Fruit fly (Drosophila melanogaster) whole organism, embryonic: ENCODE measurements around the gene Kif3C.

Source experiments
- CG11247 ChIP-seq: fragments of 200-800 bp; sonication (Bioruptor generic); IDR thresholded peaks from 2 replicates; pipeline ENCODE4 v1.3.6; 2022; ENCODE audit warnings: missing biosample characterization, missing genetic modification characterization
- CG1233 ChIP-seq: fragments of 200-800 bp; sonication (Bioruptor generic); optimal IDR thresholded peaks from 4 replicates; lab custom pipeline; 2018; ENCODE audit warnings: missing biosample characterization, mild to moderate bottlenecking, missing genetic modification characterization
- CG12391 ChIP-seq: fragments of 200-800 bp; sonication (Bioruptor generic); optimal IDR thresholded peaks from 3 replicates; lab custom pipeline; 2018; ENCODE audit warnings: missing biosample characterization, mild to moderate bottlenecking, missing genetic modification characterization, moderate library complexity
- CG12744 ChIP-seq: fragments of 200-800 bp; sonication (Bioruptor generic); optimal IDR thresholded peaks from 2 replicates; lab custom pipeline; 2016; ENCODE audit warnings: missing biosample characterization, missing genetic modification characterization
- CG14014 ChIP-seq: fragments of 200-800 bp; sonication (Bioruptor generic); IDR thresholded peaks from 2 replicates; pipeline ENCODE4 v1.3.6; 2022; ENCODE audit warnings: missing biosample characterization, missing genetic modification characterization
- CG14050 ChIP-seq: fragments of 200-800 bp; sonication (Bioruptor generic); IDR thresholded peaks from 3 replicates; pipeline ENCODE4 v1.3.6; 2022; ENCODE audit warnings: missing biosample characterization, missing genetic modification characterization
- CG14441 ChIP-seq: fragments of 200-800 bp; sonication (Bioruptor generic); IDR thresholded peaks from 2 replicates; pipeline ENCODE4 v1.3.6; 2022; ENCODE audit warnings: missing biosample characterization, missing genetic modification characterization
- CG15601 ChIP-seq: fragments of 200-800 bp; sonication (Bioruptor generic); optimal IDR thresholded peaks from 3 replicates; lab custom pipeline; 2019; ENCODE audit warnings: missing biosample characterization, mild to moderate bottlenecking, missing genetic modification characterization, moderate library complexity
- CG16779 ChIP-seq: fragments of 200-800 bp; sonication (Bioruptor generic); IDR thresholded peaks from 2 replicates; pipeline ENCODE4 v1.3.6; 2022; ENCODE audit warnings: missing biosample characterization, missing genetic modification characterization
- CG4424 ChIP-seq: fragments of 200-800 bp; sonication (Bioruptor generic); optimal IDR thresholded peaks from 3 replicates; lab custom pipeline; 2016; ENCODE audit warnings: missing biosample characterization, missing genetic modification characterization
- CG6765 ChIP-seq: fragments of 200-800 bp; sonication (Bioruptor generic); optimal IDR thresholded peaks from 3 replicates; lab custom pipeline; 2017; ENCODE audit warnings: missing biosample characterization, mild to moderate bottlenecking, missing genetic modification characterization
- CG6854 ChIP-seq: fragments of 200-800 bp; sonication (Bioruptor generic); optimal IDR thresholded peaks from 3 replicates; lab custom pipeline; 2017; ENCODE audit warnings: missing biosample characterization, mild to moderate bottlenecking, missing genetic modification characterization
- CG7372 ChIP-seq: fragments of 200-800 bp; sonication (Bioruptor generic); IDR thresholded peaks from 2 replicates; pipeline ENCODE4 v1.3.6; 2022; ENCODE audit warnings: missing biosample characterization, missing genetic modification characterization
- CG7556 ChIP-seq: fragments of 200-800 bp; sonication (Bioruptor generic); optimal IDR thresholded peaks from 2 replicates; lab custom pipeline; 2017; ENCODE audit warnings: missing biosample characterization, mild to moderate bottlenecking, missing genetic modification characterization
- Dek ChIP-seq: fragments of 200-800 bp; sonication (Bioruptor generic); optimal IDR thresholded peaks from 3 replicates; lab custom pipeline; 2019; ENCODE audit warnings: missing biosample characterization, mild to moderate bottlenecking, missing genetic modification characterization, moderate library complexity
- Dll ChIP-seq: fragments of 200-800 bp; sonication (Bioruptor generic); IDR thresholded peaks from 4 replicates; pipeline ENCODE4 v1.3.6; 2022; ENCODE audit warnings: missing biosample characterization, missing genetic modification characterization; ENCODE audit not compliant: partially characterized antibody
- GATAe ChIP-seq: fragments of 200-800 bp; sonication (Bioruptor generic); conservative IDR thresholded peaks from 2 replicates; pipeline ENCODE4 v1.3.6; 2022; ENCODE audit warnings: missing biosample characterization, missing genetic modification characterization
- H15 ChIP-seq: fragments of 200-800 bp; sonication (Bioruptor generic); IDR thresholded peaks from 3 replicates; pipeline ENCODE4 v1.3.6; 2022; ENCODE audit warnings: missing biosample characterization, missing genetic modification characterization
- HLH4C ChIP-seq: fragments of 200-800 bp; sonication (Bioruptor generic); IDR thresholded peaks from 3 replicates; pipeline ENCODE4 v1.3.6; 2022; ENCODE audit warnings: missing biosample characterization, missing genetic modification characterization; ENCODE audit not compliant: partially characterized antibody
- Hr51 ChIP-seq, 2 experiments: fragments of 200-800 bp; sonication (Bioruptor generic); optimal IDR thresholded peaks; 2 replicates in 1 of 2; 3 replicates in 1 of 2; lab custom pipeline; 2016 to 2018; ENCODE audit warnings: missing biosample characterization in 2 of 2, missing genetic modification characterization in 2 of 2, mild to moderate bottlenecking in 1 of 2, moderate library complexity in 1 of 2
- Myb ChIP-seq: fragments of 200-800 bp; sonication (Bioruptor generic); optimal IDR thresholded peaks from 2 replicates; lab custom pipeline; 2016; ENCODE audit warnings: missing biosample characterization, missing genetic modification characterization
- Neu2 ChIP-seq: fragments of 200-800 bp; sonication (Bioruptor generic); optimal IDR thresholded peaks from 3 replicates; lab custom pipeline; 2016; ENCODE audit warnings: missing biosample characterization, missing genetic modification characterization, borderline replicate concordance
- Sry-β ChIP-seq: fragments of 200-800 bp; sonication (Bioruptor generic); optimal IDR thresholded peaks from 2 replicates; lab custom pipeline; 2018; ENCODE audit warnings: missing biosample characterization, mild to moderate bottlenecking, missing genetic modification characterization, moderate library complexity
- TFAM ChIP-seq: fragments of 200-800 bp; sonication (Bioruptor generic); optimal IDR thresholded peaks from 2 replicates; lab custom pipeline; 2017; ENCODE audit warnings: missing biosample characterization, missing genetic modification characterization, inconsistent platforms
- ase ChIP-seq: fragments of 200-800 bp; sonication (Bioruptor generic); IDR thresholded peaks from 3 replicates; pipeline ENCODE4 v1.3.6; 2022; ENCODE audit warnings: missing biosample characterization, missing genetic modification characterization
- bab2 ChIP-seq: fragments of 200-800 bp; sonication (Bioruptor generic); optimal IDR thresholded peaks from 2 replicates; lab custom pipeline; 2016; ENCODE audit warnings: missing biosample characterization, missing genetic modification characterization
- bigmax ChIP-seq: fragments of 200-800 bp; sonication (Bioruptor generic); optimal IDR thresholded peaks from 2 replicates; lab custom pipeline; 2018; ENCODE audit warnings: missing biosample characterization, mild to moderate bottlenecking, missing genetic modification characterization
- chm ChIP-seq: fragments of 200-800 bp; sonication (Bioruptor generic); IDR thresholded peaks from 2 replicates; pipeline ENCODE4 v1.3.6; 2022; ENCODE audit warnings: missing biosample characterization, missing genetic modification characterization
- danr ChIP-seq: fragments of 200-800 bp; sonication (Bioruptor generic); IDR thresholded peaks from 2 replicates; pipeline ENCODE4 v1.3.6; 2022; ENCODE audit warnings: missing biosample characterization, missing genetic modification characterization
- ems ChIP-seq: fragments of 200-800 bp; sonication (Bioruptor generic); optimal IDR thresholded peaks from 3 replicates; lab custom pipeline; 2016; ENCODE audit warnings: missing biosample characterization, missing genetic modification characterization
- h ChIP-seq: fragments of >200 bp; optimal IDR thresholded peaks from 2 replicates; lab custom pipeline; 2017
- jumu ChIP-seq: fragments of 200-800 bp; sonication (Bioruptor generic); optimal IDR thresholded peaks from 3 replicates; lab custom pipeline; 2016; ENCODE audit warnings: missing biosample characterization, missing genetic modification characterization
- kah ChIP-seq: fragments of 200-800 bp; sonication (Bioruptor generic); optimal IDR thresholded peaks from 2 replicates; lab custom pipeline; 2018; ENCODE audit warnings: missing biosample characterization, mild to moderate bottlenecking, missing genetic modification characterization
- lov ChIP-seq, 2 experiments: fragments of 200-800 bp in 1 of 2; fragments of >200 bp in 1 of 2; sonication (Bioruptor generic) in 1 of 2; IDR thresholded peaks in 1 of 2; optimal IDR thresholded peaks in 1 of 2; 2 replicates in 1 of 2; 3 replicates in 1 of 2; pipeline versions ENCODE4 v1.3.6 to Lab custom; 2017 to 2022; ENCODE audit warnings: missing biosample characterization in 1 of 2, missing genetic modification characterization in 1 of 2
- mam ChIP-seq: fragments of 200-800 bp; sonication (Bioruptor generic); optimal IDR thresholded peaks from 3 replicates; lab custom pipeline; 2016; ENCODE audit warnings: missing biosample characterization, missing genetic modification characterization
- pfk ChIP-seq: fragments of 200-800 bp; sonication (Bioruptor generic); optimal IDR thresholded peaks from 2 replicates; lab custom pipeline; 2018; ENCODE audit warnings: missing biosample characterization, mild to moderate bottlenecking, missing genetic modification characterization, moderate library complexity
- pho ChIP-seq: fragments of 200-800 bp; sonication (Bioruptor generic); optimal IDR thresholded peaks from 2 replicates; lab custom pipeline; 2016; ENCODE audit warnings: missing biosample characterization, missing genetic modification characterization
- ranshi ChIP-seq: fragments of 200-800 bp; sonication (Bioruptor generic); IDR thresholded peaks from 2 replicates; pipeline ENCODE4 v1.3.6; 2022; ENCODE audit warnings: missing biosample characterization, missing genetic modification characterization
- rib ChIP-seq: fragments of 200-800 bp; sonication (Bioruptor generic); IDR thresholded peaks from 2 replicates; pipeline ENCODE4 v1.3.6; 2022; ENCODE audit warnings: missing biosample characterization, missing genetic modification characterization
- salm ChIP-seq: fragments of 200-800 bp; sonication (Bioruptor generic); optimal IDR thresholded peaks from 2 replicates; lab custom pipeline; 2018; ENCODE audit warnings: missing biosample characterization, mild to moderate bottlenecking, missing genetic modification characterization
- scrt ChIP-seq: fragments of 200-800 bp; sonication (Bioruptor generic); optimal IDR thresholded peaks from 2 replicates; lab custom pipeline; 2018; ENCODE audit warnings: missing biosample characterization, mild to moderate bottlenecking, missing genetic modification characterization, moderate library complexity
- seq ChIP-seq: fragments of 200-800 bp; sonication (Bioruptor generic); IDR thresholded peaks from 2 replicates; pipeline ENCODE4 v1.3.6; 2022; ENCODE audit warnings: missing biosample characterization, missing genetic modification characterization
- sima ChIP-seq: fragments of 200-800 bp; sonication (Bioruptor generic); optimal IDR thresholded peaks from 2 replicates; lab custom pipeline; 2016; ENCODE audit warnings: missing biosample characterization, missing genetic modification characterization
- sr ChIP-seq: fragments of 200-800 bp; sonication (Bioruptor generic); IDR thresholded peaks from 3 replicates; pipeline ENCODE4 v1.3.6; 2022; ENCODE audit warnings: missing biosample characterization, missing genetic modification characterization
- sug ChIP-seq: fragments of 200-800 bp; optimal IDR thresholded peaks from 2 replicates; lab custom pipeline; 2019; ENCODE audit warnings: missing biosample characterization, mild to moderate bottlenecking, missing genetic modification characterization, moderate library complexity
- tll ChIP-seq, 2 experiments: fragments of 200-800 bp in 1 of 2; fragments of >200 bp in 1 of 2; sonication (Bioruptor generic) in 1 of 2; optimal IDR thresholded peaks; 2 replicates each; lab custom pipeline; 2017 to 2019; ENCODE audit warnings: missing biosample characterization in 2 of 2, missing genetic modification characterization in 2 of 2, mild to moderate bottlenecking in 1 of 2, moderate library complexity in 1 of 2
- unc-4 ChIP-seq: fragments of 200-800 bp; sonication (Bioruptor generic); IDR thresholded peaks from 2 replicates; pipeline ENCODE4 v1.3.6; 2022; ENCODE audit warnings: missing biosample characterization, missing genetic modification characterization; ENCODE audit not compliant: partially characterized antibody
- z ChIP-seq: fragments of 200-800 bp; sonication (Bioruptor generic); IDR thresholded peaks from 3 replicates; pipeline ENCODE4 v1.3.6; 2022; ENCODE audit warnings: missing biosample characterization, missing genetic modification characterization

Kif3C gene

dm6 chr4:1112867-1113769, 34.1 kb upstream of the Kif3C start (continued):
- TF ChIP-seq CG14441 (GFP tag; lab: Robert Waterston, UW) (no peak; the same call in 1 of the 2 replicates), pho (GFP tag; lab: Kevin White, UChicago) (peak; percentile 90), rib (GFP tag; lab: Robert Waterston, UW) (peak; percentile 56), unc-4 (GFP tag; lab: Robert Waterston, UW) (no peak), CG4424 (GFP tag; lab: Kevin White, UChicago) (peak; percentile 93), GATAe (no peak), CG6854 (GFP tag; lab: Kevin White, UChicago) (peak; percentile 83), lov (optimal IDR thresholded peaks at IDR 0.05; lab: Kevin White, UChicago) (no peak), lov (GFP tag; IDR thresholded peaks at IDR 0.05; lab: Robert Waterston, UW) (no peak; the same call in 2 of the 3 replicates), CG11247 (no peak), jumu (peak; percentile 92), ems (GFP tag; lab: Kevin White, UChicago) (no peak), h (lab: Kevin White, UChicago) (no peak), sr (GFP tag; lab: Robert Waterston, UW) (no peak), CG1233 (GFP tag; lab: Kevin White, UChicago) (peak; percentile 89), seq (no peak), CG12391 (tag; lab: Kevin White, UChicago) (peak; percentile 96), chm (GFP tag; lab: Robert Waterston, UW) (no peak), pfk (GFP tag; lab: Kevin White, UChicago) (peak; percentile 67), Sry-β (no peak), Hr51 (GFP tag; optimal IDR thresholded peaks at IDR 0.05; lab: Kevin White, UChicago) (peak in 1 of 2 experiments; percentile 88), salm (peak; percentile 82), Dll (GFP tag; lab: Robert Waterston, UW) (no peak), CG7556 (peak; percentile 91), TFAM (GFP tag; lab: Kevin White, UChicago) (peak; percentile 86), tll (GFP tag; optimal IDR thresholded peaks at IDR 0.05; lab: Kevin White, UChicago) (no peak), z (GFP tag; lab: Robert Waterston, UW) (no peak), bigmax (no peak), CG6765 (GFP tag; lab: Kevin White, UChicago) (peak; percentile 73), CG14050 (peak; percentile 89), Neu2 (no peak), danr (GFP tag; lab: Robert Waterston, UW) (peak; percentile 71; the same call in 1 of the 2 replicates), ranshi (GFP tag; lab: Robert Waterston, UW) (no peak; the same call in 1 of the 2 replicates), CG7372 (GFP tag; lab: Robert Waterston, UW) (peak; percentile 86), CG16779 (no peak; the same call in 1 of the 2 replicates), CG14014 (GFP tag; lab: Robert Waterston, UW) (peak; percentile 91; the same call in 1 of the 2 replicates), sima (peak; percentile 73), Myb (GFP tag; lab: Kevin White, UChicago) (peak; percentile 76), scrt (no peak), mam (GFP tag; lab: Kevin White, UChicago) (peak; percentile 93), sug (tag; lab: Kevin White, UChicago) (peak; percentile 65), HLH4C (GFP tag; lab: Robert Waterston, UW) (no peak), H15 (GFP tag; lab: Robert Waterston, UW) (no peak), CG12744 (GFP tag; lab: Kevin White, UChicago) (peak; percentile 90), ase (GFP tag; lab: Robert Waterston, UW) (no peak; the same call in 2 of the 3 replicates), kah (GFP tag; lab: Kevin White, UChicago) (peak; percentile 47), bab2 (GFP tag; lab: Kevin White, UChicago) (peak; percentile 96), Dek (tag; lab: Kevin White, UChicago) (no peak), CG15601 (tag; lab: Kevin White, UChicago) (peak; percentile 89)
